Worm (Caenorhabditis elegans) whole organism, L4 larva: ENCODE results near the gene F56A8.3.

ENCODE experiments used
- F26F4.8 ChIP-seq: fragments of 200-800 bp; sonication (Bioruptor generic); conservative IDR thresholded peaks from 2 replicates; pipeline ENCODE4 v1.3.6; 2022; ENCODE audit warnings: missing genetic modification characterization, missing compliant biosample characterization
- F37D6.2 ChIP-seq: sonication (generic microtip); optimal IDR thresholded peaks from 2 replicates; lab custom pipeline; 2016; ENCODE audit warnings: mild to moderate bottlenecking, missing genetic modification characterization, missing compliant biosample characterization
- F44E2.7 ChIP-seq: fragments of 200-800 bp; sonication (Bioruptor generic); IDR thresholded peaks from 2 replicates; pipeline ENCODE4 v2.1.2; 2022; ENCODE audit warnings: missing genetic modification characterization, missing compliant biosample characterization
- T20F7.1 ChIP-seq: fragments of 200-800 bp; sonication (Bioruptor generic); optimal IDR thresholded peaks from 2 replicates; lab custom pipeline; 2018; ENCODE audit warnings: mild to moderate bottlenecking, missing genetic modification characterization, missing compliant biosample characterization
- ama-1 ChIP-seq: fragments of 150-350 bp; optimal IDR thresholded peaks from 2 replicates; lab custom pipeline; 2014; ENCODE audit warnings: inconsistent platforms, mixed read lengths
- attf-4 ChIP-seq: sonication (generic microtip); optimal IDR thresholded peaks from 3 replicates; lab custom pipeline; 2017; ENCODE audit warnings: missing biosample characterization, missing genetic modification characterization
- ceh-20 ChIP-seq: fragments of 200-800 bp; sonication (Bioruptor generic); IDR thresholded peaks from 2 replicates; pipeline ENCODE4 v1.3.6; 2022; ENCODE audit warnings: missing genetic modification reagents, missing genetic modification characterization, missing compliant biosample characterization
- ces-1 ChIP-seq: fragments of 150-350 bp; sonication (generic microtip); optimal IDR thresholded peaks from 4 replicates; lab custom pipeline; 2014; ENCODE audit warnings: missing biosample characterization, missing genetic modification reagents, missing genetic modification characterization
- daf-16 ChIP-seq, 3 experiments: sonication (generic microtip); optimal IDR thresholded peaks; 2 replicates each; lab custom pipeline; 2016 to 2017; ENCODE audit warnings: missing genetic modification characterization in 3 of 3, missing genetic modification reagents in 3 of 3, mild to moderate bottlenecking in 2 of 3, missing compliant biosample characterization in 2 of 3, missing biosample characterization in 1 of 3, moderate library complexity in 1 of 3
- daf-19 ChIP-seq: fragments of 200-800 bp; sonication (Bioruptor generic); conservative IDR thresholded peaks from 2 replicates; pipeline ENCODE4 v1.3.6; 2022; ENCODE audit warnings: missing genetic modification characterization, missing compliant biosample characterization
- dmd-8 ChIP-seq: fragments of 200-800 bp; sonication (Bioruptor generic); IDR thresholded peaks from 2 replicates; pipeline ENCODE4 v1.3.6; 2022; ENCODE audit warnings: missing genetic modification characterization, missing compliant biosample characterization
- dmd-9 ChIP-seq: fragments of 200-800 bp; sonication (Bioruptor generic); IDR thresholded peaks from 2 replicates; pipeline ENCODE4 v1.3.6; 2022; ENCODE audit warnings: missing genetic modification reagents, missing genetic modification characterization, missing compliant biosample characterization
- dpl-1 ChIP-seq: fragments of 150-350 bp; optimal IDR thresholded peaks from 2 replicates; lab custom pipeline; 2014; ENCODE audit warnings: missing biosample characterization, missing genetic modification reagents, missing genetic modification characterization
- duxl-1 ChIP-seq: sonication (generic microtip); optimal IDR thresholded peaks from 2 replicates; lab custom pipeline; 2016; ENCODE audit warnings: mild to moderate bottlenecking, missing genetic modification characterization, moderate library complexity, missing compliant biosample characterization; ENCODE audit not compliant: poor library complexity
- dve-1 ChIP-seq: sonication (generic microtip); optimal IDR thresholded peaks from 2 replicates; lab custom pipeline; 2017; ENCODE audit warnings: antibody characterized with exemption, mild to moderate bottlenecking, missing genetic modification characterization, missing compliant biosample characterization; ENCODE audit not compliant: insufficient read depth
- fkh-10 ChIP-seq: fragments of 150-350 bp; optimal IDR thresholded peaks from 2 replicates; lab custom pipeline; 2014; ENCODE audit warnings: missing biosample characterization, missing genetic modification reagents, missing genetic modification characterization
- hlh-11 ChIP-seq: fragments of 200-800 bp; sonication (Bioruptor generic); optimal IDR thresholded peaks from 2 replicates; lab custom pipeline; 2018; ENCODE audit warnings: mild to moderate bottlenecking, missing genetic modification characterization, missing compliant biosample characterization
- hlh-30 ChIP-seq: sonication (generic microtip); optimal IDR thresholded peaks from 2 replicates; lab custom pipeline; 2017; ENCODE audit warnings: antibody characterized with exemption, mild to moderate bottlenecking, missing genetic modification characterization, missing compliant biosample characterization; ENCODE audit not compliant: insufficient read depth
- hmg-1.1 ChIP-seq: fragments of 200-800 bp; sonication (Bioruptor generic); IDR thresholded peaks from 2 replicates; pipeline ENCODE4 v1.3.6; 2022; ENCODE audit warnings: missing genetic modification reagents, missing genetic modification characterization, missing compliant biosample characterization
- lim-7 ChIP-seq: fragments of 200-800 bp; sonication (Bioruptor generic); IDR thresholded peaks from 2 replicates; pipeline ENCODE4 v1.3.6; 2022; ENCODE audit warnings: missing genetic modification characterization, missing compliant biosample characterization
- lin-1 ChIP-seq: fragments of 200-800 bp; sonication (Bioruptor generic); IDR thresholded peaks from 2 replicates; pipeline ENCODE4 v1.3.6; 2022; ENCODE audit warnings: missing genetic modification reagents, missing genetic modification characterization, missing compliant biosample characterization
- lin-38 ChIP-seq: fragments of 200-800 bp; sonication (Bioruptor generic); IDR thresholded peaks from 2 replicates; pipeline ENCODE4 v1.3.6; 2022; ENCODE audit warnings: missing genetic modification reagents, missing genetic modification characterization, missing compliant biosample characterization
- lsy-2 ChIP-seq, 2 experiments: fragments of 150-350 bp in 1 of 2; sonication (generic microtip) in 1 of 2; optimal IDR thresholded peaks; 2 replicates each; lab custom pipeline; 2014 to 2017; ENCODE audit warnings: missing biosample characterization in 2 of 2, missing genetic modification characterization in 2 of 2
- madf-5 ChIP-seq, 2 experiments: fragments of 200-800 bp; sonication (Bioruptor generic); IDR thresholded peaks; 2 replicates each; pipeline ENCODE4 v1.3.6; 2022; ENCODE audit warnings: missing compliant biosample characterization in 2 of 2, missing genetic modification characterization in 2 of 2
- mes-2 ChIP-seq: sonication (generic microtip); optimal IDR thresholded peaks from 2 replicates; lab custom pipeline; 2016; ENCODE audit warnings: missing genotype, mild to moderate bottlenecking, missing genetic modification characterization, missing compliant biosample characterization; ENCODE audit not compliant: poor library complexity, severe bottlenecking
- mxl-3 ChIP-seq: fragments of 200-800 bp; sonication (Bioruptor generic); optimal IDR thresholded peaks from 2 replicates; lab custom pipeline; 2018; ENCODE audit warnings: mild to moderate bottlenecking, missing genetic modification characterization, missing compliant biosample characterization
- nhr-10 ChIP-seq: fragments of 150-350 bp; optimal IDR thresholded peaks from 2 replicates; lab custom pipeline; 2014; ENCODE audit warnings: missing biosample characterization, missing genetic modification characterization
- nhr-25 ChIP-seq: sonication (generic microtip); optimal IDR thresholded peaks from 2 replicates; lab custom pipeline; 2017; ENCODE audit warnings: missing genetic modification characterization, mild to moderate bottlenecking, missing compliant biosample characterization, antibody characterized with exemption, moderate library complexity, borderline replicate concordance; ENCODE audit not compliant: insufficient read depth
- nhr-28 ChIP-seq: fragments of 150-350 bp; optimal IDR thresholded peaks from 2 replicates; lab custom pipeline; 2014; ENCODE audit warnings: missing biosample characterization, missing genetic modification characterization
- nhr-42 ChIP-seq: fragments of 200-800 bp; sonication (Bioruptor generic); IDR thresholded peaks from 2 replicates; pipeline ENCODE4 v1.3.6; 2022; ENCODE audit warnings: missing genetic modification characterization, missing compliant biosample characterization
- nhr-48 ChIP-seq: sonication (generic microtip); optimal IDR thresholded peaks from 2 replicates; lab custom pipeline; 2016; ENCODE audit warnings: mild to moderate bottlenecking, missing genetic modification characterization, missing compliant biosample characterization
- nhr-6 ChIP-seq: fragments of 150-350 bp; optimal IDR thresholded peaks from 2 replicates; lab custom pipeline; 2014; ENCODE audit warnings: missing biosample characterization, missing genetic modification characterization
- pha-4 ChIP-seq, 2 experiments: fragments of 150-350 bp in 1 of 2; fragments of 200-800 bp in 1 of 2; sonication (Bioruptor generic) in 1 of 2; IDR thresholded peaks in 1 of 2; optimal IDR thresholded peaks in 1 of 2; 2 replicates each; pipeline versions ENCODE4 v1.3.6 to Lab custom; 2014 to 2022; ENCODE audit warnings: missing genetic modification characterization in 2 of 2, missing genetic modification reagents in 2 of 2, missing biosample characterization in 1 of 2, missing compliant biosample characterization in 1 of 2
- rbr-2 ChIP-seq: sonication (generic microtip); optimal IDR thresholded peaks from 2 replicates; lab custom pipeline; 2016; ENCODE audit warnings: missing genotype, missing genetic modification characterization, missing compliant biosample characterization
- saeg-2 ChIP-seq: fragments of 200-800 bp; sonication (Bioruptor generic); IDR thresholded peaks from 2 replicates; pipeline ENCODE4 v1.3.6; 2022; ENCODE audit warnings: missing genetic modification reagents, missing genetic modification characterization, missing compliant biosample characterization
- snpc-4 ChIP-seq: fragments of 150-350 bp; optimal IDR thresholded peaks from 2 replicates; lab custom pipeline; 2014; ENCODE audit warnings: missing biosample characterization, missing genetic modification characterization
- unc-39 ChIP-seq: sonication (generic microtip); optimal IDR thresholded peaks from 2 replicates; lab custom pipeline; 2017; ENCODE audit warnings: missing biosample characterization, missing genetic modification characterization
- unc-62 ChIP-seq, 3 experiments: fragments of 150-350 bp in 1 of 3; sonication (generic microtip); optimal IDR thresholded peaks in 2 of 3; peaks in 1 of 3; 1 replicate in 1 of 3; 2 replicates in 2 of 3; lab custom pipeline; 2014 to 2017; ENCODE audit warnings: missing biosample characterization in 3 of 3, missing genetic modification characterization in 3 of 3, missing genetic modification reagents in 3 of 3, missing genotype in 1 of 3
- zag-1 ChIP-seq: fragments of 150-350 bp; optimal IDR thresholded peaks from 2 replicates; lab custom pipeline; 2014; ENCODE audit warnings: missing biosample characterization, missing genetic modification characterization
- zfp-2 ChIP-seq: sonication (generic microtip); optimal IDR thresholded peaks from 2 replicates; lab custom pipeline; 2016; ENCODE audit warnings: mild to moderate bottlenecking, missing genetic modification characterization, missing compliant biosample characterization
- zip-11 ChIP-seq: fragments of 200-800 bp; sonication (Bioruptor generic); IDR thresholded peaks from 2 replicates; pipeline ENCODE4 v1.3.6; 2022; ENCODE audit warnings: missing genetic modification characterization, missing compliant biosample characterization

The F56A8.3 gene

DNA sequence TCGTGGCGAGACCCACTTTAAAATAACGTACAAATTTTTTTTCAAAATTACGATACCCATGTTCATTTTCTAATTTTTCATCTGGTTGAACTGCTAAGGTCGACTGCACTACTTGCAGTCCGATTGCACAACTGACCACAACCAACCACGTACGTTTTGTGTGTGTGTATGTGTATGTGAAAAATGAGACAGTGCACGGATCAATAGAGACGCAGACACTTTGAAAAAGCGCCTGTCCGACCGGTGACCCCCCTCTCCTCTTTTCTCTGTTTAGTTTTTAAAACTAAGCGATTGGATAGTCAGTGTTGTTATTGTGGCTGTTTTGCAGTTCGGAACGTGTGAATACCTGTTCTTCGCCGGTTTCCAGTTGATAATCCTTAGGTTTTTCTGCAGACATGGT, 2.1 kb downstream of the F56A8.3 start:
- TF ChIP-seq snpc-4 (tag; lab: Kevin White, UChicago) (no peak), nhr-28 (tag; lab: Kevin White, UChicago) (peak; percentile 68), F37D6.2 (tag; lab: Kevin White, UChicago) (no peak), rbr-2 (tag; lab: Kevin White, UChicago) (peak; percentile 6), nhr-25 (tag; lab: Kevin White, UChicago) (peak; percentile 39), lsy-2 (tag; optimal IDR thresholded peaks at IDR 0.05; lab: Kevin White, UChicago) (peak in 1 of 2 experiments; percentile 32), dve-1 (tag; lab: Kevin White, UChicago) (peak; percentile 32), hmg-1.1 (peak; percentile 32; the same call in 1 of the 2 replicates), zip-11 (no peak), daf-16 (GFP tag; optimal IDR thresholded peaks at IDR 0.05; lab: Kevin White, UChicago) (peak in 1 of 2 experiments; percentile 14), daf-16 (tag; optimal IDR thresholded peaks at IDR 0.05; lab: Kevin White, UChicago) (peak; percentile 27), mxl-3 (GFP tag; lab: Kevin White, UChicago) (peak; percentile 54), unc-62 (GFP tag; optimal IDR thresholded peaks at IDR 0.05 in 1 of 2; lab: Kevin White, UChicago) (peak in 1 of 2 experiments; percentile 82), unc-62 (tag; optimal IDR thresholded peaks at IDR 0.05; lab: Kevin White, UChicago) (no peak), pha-4 (GFP tag; IDR thresholded peaks at IDR 0.05; lab: Robert Waterston, UW) (no peak), pha-4 (tag; optimal IDR thresholded peaks at IDR 0.05; lab: Kevin White, UChicago) (peak; percentile 26), mes-2 (tag; lab: Kevin White, UChicago) (peak; percentile 35), dmd-8 (GFP tag; lab: Robert Waterston, UW) (no peak), saeg-2 (GFP tag; lab: Robert Waterston, UW) (no peak), hlh-11 (tag; lab: Kevin White, UChicago) (peak; percentile 62), lim-7 (no peak), ceh-20 (GFP tag; lab: Robert Waterston, UW) (no peak), hlh-30 (peak; percentile 78), dpl-1 (peak; percentile 20), zag-1 (no peak), attf-4 (tag; lab: Kevin White, UChicago) (no peak), nhr-6 (tag; lab: Kevin White, UChicago) (peak; percentile 13), dmd-9 (no peak)

DNA sequence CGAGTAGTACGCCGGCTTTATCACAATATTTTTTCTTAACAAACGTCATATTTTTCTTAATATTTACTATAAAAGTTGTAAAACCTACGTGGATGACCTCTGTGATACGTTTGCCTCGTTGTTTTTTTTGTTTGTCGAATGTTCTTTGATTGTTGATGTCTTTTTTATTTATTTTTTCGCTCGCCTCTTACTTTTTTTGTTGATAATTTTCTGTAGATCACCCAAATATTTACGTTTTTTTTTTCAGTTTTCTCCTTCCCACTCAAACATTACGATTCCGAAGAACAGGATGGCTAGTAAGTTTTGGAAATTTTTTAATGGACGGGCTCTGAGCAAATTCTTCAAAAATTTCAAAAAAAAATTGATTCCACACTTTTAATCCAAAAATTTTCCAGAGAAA, 3.7 kb downstream of the F56A8.3 start:
- no peak for TF ChIP-seq lsy-2 (tag; optimal IDR thresholded peaks at IDR 0.05; lab: Kevin White, UChicago)
- TF ChIP-seq attf-4 (tag; lab: Kevin White, UChicago), result no peak
- peak in 1 of 2 experiments; percentile 2 for TF ChIP-seq daf-16 (GFP tag; optimal IDR thresholded peaks at IDR 0.05; lab: Kevin White, UChicago)
- TF ChIP-seq daf-16 (tag; optimal IDR thresholded peaks at IDR 0.05; lab: Kevin White, UChicago), result peak; percentile 40
- TF ChIP-seq madf-5 (GFP tag; IDR thresholded peaks at IDR 0.05; lab: Robert Waterston, UW), result no peak
- 0 out of 2 replicates have a peak, but pooled peaks have one; percentile 20 for TF ChIP-seq lin-38 (GFP tag; lab: Robert Waterston, UW)

- TF ChIP-seq lin-1 (GFP tag; lab: Robert Waterston, UW) (no peak), F44E2.7 (no peak), nhr-10 (tag; lab: Kevin White, UChicago) (no peak), T20F7.1 (no peak), ama-1 (lab: Kevin White, UChicago) (no peak), ceh-20 (GFP tag; lab: Robert Waterston, UW) (no peak), nhr-42 (GFP tag; lab: Robert Waterston, UW) (no peak), zip-11 (no peak), zfp-2 (no peak), daf-19 (no peak), duxl-1 (tag; lab: Kevin White, UChicago) (no peak), fkh-10 (GFP tag; lab: Kevin White, UChicago) (no peak), unc-62 (GFP tag; optimal IDR thresholded peaks at IDR 0.05 in 1 of 2; lab: Kevin White, UChicago) (no peak), unc-62 (tag; optimal IDR thresholded peaks at IDR 0.05; lab: Kevin White, UChicago) (no peak), ces-1 (GFP tag; lab: Kevin White, UChicago) (no peak), nhr-48 (tag; lab: Kevin White, UChicago) (no peak), unc-39 (tag; lab: Kevin White, UChicago) (no peak), F26F4.8 (GFP tag; lab: Robert Waterston, UW) (no peak), dmd-9 (no peak)
Observed at ce11 chrIII:13262987-13263386, 6.3 kb downstream of the F56A8.3 start, which contains the start of gene F56A8.4. F56A8.4 (plus strand) TSS chrIII:13263287.
